Worm (Caenorhabditis elegans): Measurements from ENCODE around the gene nlt-1.

Gene nlt-1

ce11 chrII:9984866-9985336, 16.0 kb downstream of the nlt-1 start (continued):
- TF ChIP-seq rbr-2 (tag; optimal IDR thresholded peaks at IDR 0.05) (peak; percentile 54), unc-39 (tag; optimal IDR thresholded peaks at IDR 0.05) (no peak), Y48G9A.11 (GFP tag; IDR thresholded peaks at IDR 0.05) (no peak), snpc-4 (tag; optimal IDR thresholded peaks at IDR 0.05) (no peak), daf-19 (GFP tag; conservative IDR thresholded peaks at IDR 0.05) (no peak), daf-16 (GFP tag; optimal IDR thresholded peaks at IDR 0.05) (peak in 1 of 2 experiments; percentile 88), daf-16 (tag; optimal IDR thresholded peaks at IDR 0.05) (no peak), ceh-20 (GFP tag; IDR thresholded peaks at IDR 0.05) (0 out of 2 replicates have a peak, but pooled peaks have one; percentile 50), nhr-102 (tag; optimal IDR thresholded peaks at IDR 0.05) (no peak), daf-8 (GFP tag; IDR thresholded peaks at IDR 0.05) (no peak), lin-38 (GFP tag; IDR thresholded peaks at IDR 0.05) (no peak), cey-2 (tag; optimal IDR thresholded peaks at IDR 0.05; ENCODE audit: borderline replicate concordance, insufficient read depth) (no peak), nhr-41 (GFP tag; IDR thresholded peaks at IDR 0.05) (no peak), spr-3 (GFP tag; optimal IDR thresholded peaks at IDR 0.05) (no peak), zip-2 (tag; optimal IDR thresholded peaks at IDR 0.05) (no peak), dmd-6 (GFP tag; IDR thresholded peaks at IDR 0.05) (no peak), Y5F2A.4 (GFP tag; optimal IDR thresholded peaks at IDR 0.05) (no peak), gei-8 (GFP tag; optimal IDR thresholded peaks at IDR 0.05) (no peak), sdz-12 (GFP tag; optimal IDR thresholded peaks at IDR 0.05) (no peak), nhr-76 (tag; optimal IDR thresholded peaks at IDR 0.05) (no peak), nhr-237 (tag; optimal IDR thresholded peaks at IDR 0.05) (no peak), nhr-6 (tag; optimal IDR thresholded peaks at IDR 0.05) (no peak), pha-4 (GFP tag; IDR thresholded peaks at IDR 0.05) (no peak), pha-4 (tag; optimal IDR thresholded peaks at IDR 0.05) (no peak), zfp-3 (GFP tag; conservative IDR thresholded peaks at IDR 0.05) (no peak), fos-1 (tag; optimal IDR thresholded peaks at IDR 0.05) (no peak), nhr-11 (tag; optimal IDR thresholded peaks at IDR 0.05) (peak; percentile 89), nhr-77 (tag; optimal IDR thresholded peaks at IDR 0.05) (no peak), Y75B8A.6 (GFP tag; IDR thresholded peaks at IDR 0.05) (no peak), fkh-10 (GFP tag; optimal IDR thresholded peaks at IDR 0.05) (peak; percentile 9)

DNA sequence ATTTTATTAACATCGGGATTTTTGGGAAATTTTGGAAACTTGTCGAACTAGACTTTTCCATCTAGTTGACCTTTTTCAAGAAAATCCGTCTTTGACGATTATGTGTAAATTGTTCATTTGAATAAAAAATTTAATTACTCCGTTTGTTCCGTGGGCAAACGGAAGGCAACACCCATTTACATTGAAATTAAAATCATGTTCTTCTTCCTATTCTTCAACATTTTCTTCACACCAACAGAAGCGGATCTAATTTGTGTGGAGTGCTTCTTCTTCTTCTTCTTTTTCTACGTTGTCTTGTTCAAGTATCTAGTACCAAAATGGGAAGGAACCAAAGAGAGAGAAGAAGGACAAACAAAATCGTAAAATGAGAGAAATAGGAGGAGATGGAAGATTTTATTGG, 18.5 kb downstream of the nlt-1 start:
- TF ChIP-seq cey-2 (tag; optimal IDR thresholded peaks at IDR 0.05; ENCODE audit: borderline replicate concordance, insufficient read depth) (no peak), tra-1 (GFP tag; IDR thresholded peaks at IDR 0.05) (no peak), ceh-44 (GFP tag; IDR thresholded peaks at IDR 0.05) (no peak), nhr-11 (tag; optimal IDR thresholded peaks at IDR 0.05) (no peak), daf-12 (tag; optimal IDR thresholded peaks at IDR 0.05) (no peak), aha-1 (tag) (no peak), mxl-2 (GFP tag; conservative IDR thresholded peaks at IDR 0.05) (no peak), lin-29 (GFP tag; IDR thresholded peaks at IDR 0.05) (no peak), attf-4 (tag; optimal IDR thresholded peaks at IDR 0.05) (no peak)

ce11 chrII:9981760-9982159, 19.2 kb downstream of the nlt-1 start, which contains the start of gene sdz-38:
sdz-38 (minus strand) TSS chrII:9981860.
- no peak for TF ChIP-seq lim-7 (GFP tag; IDR thresholded peaks at IDR 0.05)
- TF ChIP-seq zfp-3 (GFP tag; conservative IDR thresholded peaks at IDR 0.05) = no peak
- TF ChIP-seq zip-11 (GFP tag; IDR thresholded peaks at IDR 0.05) = no peak
- TF ChIP-seq ztf-7 (tag; optimal IDR thresholded peaks at IDR 0.05) = no peak
- TF ChIP-seq madf-5 (GFP tag; IDR thresholded peaks at IDR 0.05) = no peak
- no peak for TF ChIP-seq ZK546.5 (tag; optimal IDR thresholded peaks at IDR 0.05)
- TF ChIP-seq daf-19 (GFP tag; conservative IDR thresholded peaks at IDR 0.05) = no peak
- TF ChIP-seq aly-2 (tag; optimal IDR thresholded peaks at IDR 0.05) = no peak
- no peak for TF ChIP-seq nhr-48 (tag; optimal IDR thresholded peaks at IDR 0.05)
- no peak for TF ChIP-seq mxl-2 (GFP tag; conservative IDR thresholded peaks at IDR 0.05)
- TF ChIP-seq mep-1 (tag; optimal IDR thresholded peaks at IDR 0.05) = no peak
- TF ChIP-seq hif-1 (tag; optimal IDR thresholded peaks at IDR 0.05) = no peak
- no peak for TF ChIP-seq snpc-4 (tag; optimal IDR thresholded peaks at IDR 0.05)
- no peak for TF ChIP-seq php-3 (GFP tag; IDR thresholded peaks at IDR 0.05)
- TF ChIP-seq daf-12 (tag; optimal IDR thresholded peaks at IDR 0.05) = no peak
- no peak for TF ChIP-seq zip-2 (tag; optimal IDR thresholded peaks at IDR 0.05)
- no peak for TF ChIP-seq D1046.2 (GFP tag; IDR thresholded peaks at IDR 0.05)
- no peak for TF ChIP-seq dpl-1 (GFP tag; optimal IDR thresholded peaks at IDR 0.05)
- TF ChIP-seq lin-15B (tag; optimal IDR thresholded peaks at IDR 0.05) = no peak

Data from whole organism, L4 larva.